Worm (Caenorhabditis elegans) whole organism, young adult: Measurements from ENCODE around the gene lin-40.
A peak's percentile ranks its signal among the peaks of the same experiment; 100 is the strongest.

Source experiments
- B0019.2 ChIP-seq: fragments of 200-800 bp; sonication (Bioruptor generic); conservative IDR thresholded peaks from 2 replicates; pipeline ENCODE4 v1.3.6; 2022; ENCODE audit warnings: missing genetic modification reagents, missing genetic modification characterization, missing compliant biosample characterization
- B0261.1 ChIP-seq: sonication (generic microtip); optimal IDR thresholded peaks from 2 replicates; lab custom pipeline; 2016; ENCODE audit warnings: mild to moderate bottlenecking, missing genetic modification characterization, moderate library complexity, missing compliant biosample characterization
- C06A6.2 ChIP-seq: fragments of 200-800 bp; sonication (Bioruptor generic); conservative IDR thresholded peaks from 2 replicates; pipeline ENCODE4 v1.3.6; 2022; ENCODE audit warnings: missing genetic modification characterization, missing compliant biosample characterization
- C17E4.6 ChIP-seq: fragments of 200-800 bp; sonication (Bioruptor generic); IDR thresholded peaks from 2 replicates; pipeline ENCODE4 v1.3.6; 2022; ENCODE audit warnings: missing genetic modification reagents, missing genetic modification characterization, missing compliant biosample characterization
- D2030.7 ChIP-seq: fragments of 200-800 bp; sonication (Bioruptor generic); IDR thresholded peaks from 2 replicates; pipeline ENCODE4 v1.3.6; 2022; ENCODE audit warnings: missing genetic modification reagents, missing genetic modification characterization, missing compliant biosample characterization
- F39B2.1 ChIP-seq: fragments of 200-800 bp; sonication (Bioruptor generic); IDR thresholded peaks from 2 replicates; pipeline ENCODE4 v1.3.6; 2022; ENCODE audit warnings: missing genetic modification reagents, missing genetic modification characterization, missing compliant biosample characterization
- F55B11.4 ChIP-seq: sonication (generic microtip); optimal IDR thresholded peaks from 2 replicates; lab custom pipeline; 2016; ENCODE audit warnings: missing compliant biosample characterization, missing genetic modification characterization, borderline replicate concordance; ENCODE audit not compliant: insufficient read depth
- K11D2.4 ChIP-seq: fragments of 200-800 bp; sonication (Bioruptor generic); IDR thresholded peaks from 2 replicates; pipeline ENCODE4 v1.3.6; 2022; ENCODE audit warnings: missing genetic modification reagents, missing genetic modification characterization, missing compliant biosample characterization
- T26A5.8 ChIP-seq: sonication (generic microtip); optimal IDR thresholded peaks from 2 replicates; lab custom pipeline; 2016; ENCODE audit warnings: missing genetic modification characterization, missing compliant biosample characterization
- Y79H2A.3 ChIP-seq: fragments of 200-800 bp; sonication (Bioruptor generic); conservative IDR thresholded peaks from 2 replicates; pipeline ENCODE4 v1.3.6; 2022; ENCODE audit warnings: missing genetic modification reagents, missing genetic modification characterization, missing compliant biosample characterization
- Y95B8A.8 ChIP-seq: fragments of 200-800 bp; sonication (Bioruptor generic); IDR thresholded peaks from 2 replicates; pipeline ENCODE4 v1.3.6; 2022; ENCODE audit warnings: missing genetic modification reagents, missing genetic modification characterization, missing compliant biosample characterization
- akir-1 ChIP-seq: fragments of 200-800 bp; sonication (Bioruptor generic); optimal IDR thresholded peaks from 2 replicates; lab custom pipeline; 2018; ENCODE audit warnings: mild to moderate bottlenecking, missing genetic modification characterization, moderate library complexity, missing compliant biosample characterization
- aptf-2 ChIP-seq: fragments of 200-800 bp; sonication (Bioruptor generic); conservative IDR thresholded peaks from 2 replicates; pipeline ENCODE4 v1.3.6; 2022; ENCODE audit warnings: missing genetic modification reagents, missing genetic modification characterization, missing compliant biosample characterization
- athp-1 ChIP-seq: sonication (generic microtip); optimal IDR thresholded peaks from 2 replicates; lab custom pipeline; 2017; ENCODE audit warnings: mild to moderate bottlenecking, missing genetic modification characterization, missing compliant biosample characterization
- attf-3 ChIP-seq: fragments of 200-800 bp; sonication (Bioruptor generic); conservative IDR thresholded peaks from 2 replicates; pipeline ENCODE4 v1.3.6; 2022; ENCODE audit warnings: missing genetic modification reagents, missing genetic modification characterization, missing compliant biosample characterization
- attf-5 ChIP-seq: fragments of 200-800 bp; sonication (Bioruptor generic); optimal IDR thresholded peaks from 2 replicates; lab custom pipeline; 2018; ENCODE audit warnings: mild to moderate bottlenecking, missing genetic modification characterization, missing compliant biosample characterization
- attf-6 ChIP-seq: fragments of 200-800 bp; sonication (Bioruptor generic); IDR thresholded peaks from 2 replicates; pipeline ENCODE4 v1.3.6; 2022; ENCODE audit warnings: missing genetic modification reagents, missing genetic modification characterization, missing compliant biosample characterization
- cebp-2 ChIP-seq: fragments of 200-800 bp; sonication (Bioruptor generic); IDR thresholded peaks from 2 replicates; pipeline ENCODE4 v1.3.6; 2022; ENCODE audit warnings: missing genetic modification characterization, missing compliant biosample characterization
- ceh-79 ChIP-seq: sonication (generic microtip); optimal IDR thresholded peaks from 2 replicates; lab custom pipeline; 2017; ENCODE audit warnings: mild to moderate bottlenecking, missing genetic modification characterization, missing compliant biosample characterization
- dox-1 ChIP-seq: fragments of 200-800 bp; sonication (Bioruptor generic); IDR thresholded peaks from 2 replicates; pipeline ENCODE4 v1.3.6; 2022; ENCODE audit warnings: missing genetic modification reagents, missing genetic modification characterization, missing compliant biosample characterization
- egl-44 ChIP-seq: fragments of 200-800 bp; sonication (Bioruptor generic); IDR thresholded peaks from 2 replicates; pipeline ENCODE4 v1.3.6; 2022; ENCODE audit warnings: missing genetic modification reagents, missing genetic modification characterization, missing compliant biosample characterization
- ekl-4 ChIP-seq: fragments of 200-800 bp; sonication (Bioruptor generic); IDR thresholded peaks from 2 replicates; pipeline ENCODE4 v1.3.6; 2022; ENCODE audit warnings: missing genetic modification reagents, missing genetic modification characterization, missing compliant biosample characterization
- ets-4 ChIP-seq: fragments of 200-800 bp; sonication (Bioruptor generic); optimal IDR thresholded peaks from 2 replicates; lab custom pipeline; 2018; ENCODE audit warnings: mild to moderate bottlenecking, missing genetic modification characterization, missing compliant biosample characterization
- fkh-3 ChIP-seq: sonication (generic microtip); optimal IDR thresholded peaks from 2 replicates; lab custom pipeline; 2016; ENCODE audit warnings: mild to moderate bottlenecking, missing genetic modification characterization, missing compliant biosample characterization
- gei-17 ChIP-seq: fragments of 200-800 bp; sonication (Bioruptor generic); optimal IDR thresholded peaks from 2 replicates; lab custom pipeline; 2018; ENCODE audit warnings: mild to moderate bottlenecking, missing genetic modification characterization, missing compliant biosample characterization
- hmg-1.2 ChIP-seq: fragments of 200-800 bp; sonication (Bioruptor generic); IDR thresholded peaks from 2 replicates; pipeline ENCODE4 v1.3.6; 2022; ENCODE audit warnings: missing genetic modification reagents, missing genetic modification characterization, missing compliant biosample characterization
- let-607 ChIP-seq, 2 experiments: fragments of 200-800 bp in 1 of 2; sonication (Bioruptor generic) in 1 of 2; sonication (generic microtip) in 1 of 2; optimal IDR thresholded peaks; 2 replicates each; lab custom pipeline; 2016 to 2018; ENCODE audit warnings: mild to moderate bottlenecking in 2 of 2, missing compliant biosample characterization in 2 of 2, missing genetic modification characterization in 2 of 2, moderate library complexity in 2 of 2, missing genotype in 1 of 2
- lin-35 ChIP-seq, 3 experiments: fragments of 150-350 bp in 2 of 3; sonication (generic microtip) in 1 of 3; optimal IDR thresholded peaks; 2 replicates each; lab custom pipeline; 2014 to 2018; ENCODE audit warnings: missing biosample characterization in 3 of 3, missing genetic modification characterization in 3 of 3, missing genetic modification reagents in 3 of 3
- lin-40 ChIP-seq: sonication (generic microtip); optimal IDR thresholded peaks from 2 replicates; lab custom pipeline; 2016; ENCODE audit warnings: missing genetic modification characterization, mild to moderate bottlenecking, missing compliant biosample characterization, missing genotype, missing genetic modification reagents
- madf-3 ChIP-seq: fragments of 200-800 bp; sonication (Bioruptor generic); IDR thresholded peaks from 2 replicates; pipeline ENCODE4 v1.3.6; 2022; ENCODE audit warnings: missing genetic modification reagents, missing genetic modification characterization, missing compliant biosample characterization
- mes-4 ChIP-seq: sonication (generic microtip); optimal IDR thresholded peaks from 2 replicates; lab custom pipeline; 2016; ENCODE audit warnings: missing genotype, missing genetic modification characterization, missing compliant biosample characterization
- mxl-1 ChIP-seq: sonication (generic microtip); optimal IDR thresholded peaks from 2 replicates; lab custom pipeline; 2016; ENCODE audit warnings: missing genetic modification characterization, missing compliant biosample characterization
- nfya-1 ChIP-seq: sonication (generic microtip); optimal IDR thresholded peaks from 2 replicates; lab custom pipeline; 2017; ENCODE audit warnings: antibody characterized with exemption, missing compliant biosample characterization, missing genetic modification characterization, borderline replicate concordance; ENCODE audit not compliant: insufficient read depth
- nhr-80 ChIP-seq: sonication (generic microtip); optimal IDR thresholded peaks from 2 replicates; lab custom pipeline; 2016; ENCODE audit warnings: missing genetic modification characterization, missing compliant biosample characterization
- pha-4 ChIP-seq: fragments of 150-350 bp; sonication (generic microtip); optimal IDR thresholded peaks from 2 replicates; lab custom pipeline; 2014; ENCODE audit warnings: missing biosample characterization, missing genetic modification reagents, missing genetic modification characterization
- rcor-1 ChIP-seq: fragments of 200-800 bp; sonication (Bioruptor generic); IDR thresholded peaks from 2 replicates; pipeline ENCODE4 v1.3.6; 2022; ENCODE audit warnings: missing genetic modification reagents, missing genetic modification characterization, missing compliant biosample characterization
- repo-1 ChIP-seq: sonication (generic microtip); optimal IDR thresholded peaks from 2 replicates; lab custom pipeline; 2017; ENCODE audit warnings: mild to moderate bottlenecking, missing genetic modification characterization, missing compliant biosample characterization
- snpc-3.4 ChIP-seq: sonication (generic microtip); optimal IDR thresholded peaks from 2 replicates; lab custom pipeline; 2017; ENCODE audit warnings: missing genetic modification characterization, mild to moderate bottlenecking, missing compliant biosample characterization, antibody characterized with exemption, moderate library complexity, missing genotype, missing genetic modification reagents
- sptf-2 ChIP-seq: fragments of 200-800 bp; sonication (Bioruptor generic); optimal IDR thresholded peaks from 2 replicates; lab custom pipeline; 2018; ENCODE audit warnings: mild to moderate bottlenecking, missing genetic modification characterization, missing compliant biosample characterization
- tbp1 ChIP-seq: fragments of 200-800 bp; sonication (Bioruptor generic); optimal IDR thresholded peaks from 2 replicates; lab custom pipeline; 2018; ENCODE audit warnings: mild to moderate bottlenecking, missing genetic modification characterization, missing compliant biosample characterization
- tbx-9 ChIP-seq: sonication (generic microtip); optimal IDR thresholded peaks from 2 replicates; lab custom pipeline; 2016; ENCODE audit warnings: borderline replicate concordance, missing genetic modification characterization, inconsistent platforms, missing compliant biosample characterization
- unc-130 ChIP-seq: sonication (generic microtip); optimal IDR thresholded peaks from 2 replicates; lab custom pipeline; 2016; ENCODE audit warnings: missing genetic modification reagents, missing genetic modification characterization, missing compliant biosample characterization
- unc-62 ChIP-seq: fragments of 150-350 bp; optimal IDR thresholded peaks from 2 replicates; lab custom pipeline; 2014; ENCODE audit warnings: missing biosample characterization, missing genetic modification reagents, missing genetic modification characterization
- zfh-2 ChIP-seq: fragments of 200-800 bp; sonication (Bioruptor generic); conservative IDR thresholded peaks from 2 replicates; pipeline ENCODE4 v1.3.6; 2022; ENCODE audit warnings: missing genetic modification reagents, missing genetic modification characterization, missing compliant biosample characterization
- ztf-18 ChIP-seq: sonication (generic microtip); optimal IDR thresholded peaks from 2 replicates; lab custom pipeline; 2016; ENCODE audit warnings: missing genotype, mild to moderate bottlenecking, missing genetic modification characterization, missing compliant biosample characterization

The lin-40 gene

DNA sequence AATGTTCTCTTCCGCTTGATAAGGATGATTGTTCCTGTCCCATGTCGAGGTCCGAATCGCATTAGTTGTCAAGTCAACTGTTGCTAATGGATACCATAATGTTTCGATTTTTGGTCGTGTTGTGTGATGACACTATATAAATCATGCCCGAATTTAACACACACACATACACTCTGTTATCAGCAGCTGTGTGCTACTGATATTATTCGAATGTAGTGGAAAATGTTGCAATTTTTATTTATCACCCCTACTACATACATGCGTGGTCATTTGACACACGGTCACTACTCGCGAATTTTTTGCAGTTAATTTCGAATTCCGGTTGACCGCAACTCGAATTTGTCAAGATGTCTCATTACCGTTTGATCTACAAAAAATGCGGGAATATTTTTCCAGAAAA lies 12.2 kb upstream of the lin-40 start:
- TF ChIP-seq nhr-80 (peak; percentile 1), Y79H2A.3 (GFP tag; lab: Robert Waterston, UW) (no peak)

ce11 chrV:3693657-3694056 lies 11.1 kb upstream of the lin-40 start:
- no peak for TF ChIP-seq unc-62 (GFP tag; lab: Kevin White, UChicago)
- TF ChIP-seq ztf-18 (tag; lab: Kevin White, UChicago) = no peak
- TF ChIP-seq egl-44 (GFP tag; lab: Robert Waterston, UW) = no peak
- no peak for TF ChIP-seq zfh-2 (GFP tag; lab: Robert Waterston, UW)
- TF ChIP-seq C17E4.6 (GFP tag; lab: Robert Waterston, UW) = no peak
- no peak for TF ChIP-seq Y95B8A.8
- no peak for TF ChIP-seq hmg-1.2
- no peak for TF ChIP-seq aptf-2 (GFP tag; lab: Robert Waterston, UW)
- TF ChIP-seq ets-4 (GFP tag; lab: Kevin White, UChicago) = no peak
- TF ChIP-seq gei-17 (GFP tag; lab: Kevin White, UChicago) = no peak
- TF ChIP-seq F39B2.1 (GFP tag; lab: Robert Waterston, UW) = no peak
- no peak for TF ChIP-seq tbx-9
- no peak for TF ChIP-seq unc-130
- no peak for TF ChIP-seq nfya-1 (tag; lab: Kevin White, UChicago)

DNA sequence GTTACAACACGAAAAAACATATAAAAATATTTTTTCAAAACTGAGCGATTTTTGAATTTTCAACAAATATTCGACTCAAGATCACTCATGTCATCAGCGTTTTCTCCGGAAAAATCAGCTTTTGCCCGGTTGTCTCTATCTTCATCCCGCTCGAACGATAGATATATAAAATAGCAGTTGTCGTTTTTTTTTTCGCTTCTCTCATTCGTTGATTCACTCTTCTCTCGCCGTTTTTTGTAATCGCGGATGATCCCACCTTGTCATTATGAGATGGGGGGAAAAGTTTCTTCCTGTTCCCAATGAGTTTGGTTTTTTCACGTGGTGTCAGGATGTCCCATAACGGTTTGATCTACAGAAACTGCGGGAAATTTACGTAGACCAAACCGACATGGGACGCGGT lies 9.5 kb upstream of the lin-40 start:
- TF ChIP-seq akir-1 (no peak), mxl-1 (no peak), athp-1 (tag; lab: Kevin White, UChicago) (no peak), K11D2.4 (GFP tag; lab: Robert Waterston, UW) (no peak), B0019.2 (GFP tag; lab: Robert Waterston, UW) (no peak), cebp-2 (GFP tag; lab: Robert Waterston, UW) (no peak), tbp1 (no peak), tbx-9 (no peak), D2030.7 (no peak), fkh-3 (no peak), lin-35 (GFP tag; optimal IDR thresholded peaks at IDR 0.05; lab: Kevin White, UChicago) (no peak), C06A6.2 (GFP tag; lab: Robert Waterston, UW) (no peak), attf-3 (GFP tag; lab: Robert Waterston, UW) (no peak), B0261.1 (tag; lab: Kevin White, UChicago) (no peak), ceh-79 (no peak), zfh-2 (GFP tag; lab: Robert Waterston, UW) (no peak), attf-6 (GFP tag; lab: Robert Waterston, UW) (no peak), madf-3 (GFP tag; lab: Robert Waterston, UW) (no peak), F55B11.4 (no peak)

DNA sequence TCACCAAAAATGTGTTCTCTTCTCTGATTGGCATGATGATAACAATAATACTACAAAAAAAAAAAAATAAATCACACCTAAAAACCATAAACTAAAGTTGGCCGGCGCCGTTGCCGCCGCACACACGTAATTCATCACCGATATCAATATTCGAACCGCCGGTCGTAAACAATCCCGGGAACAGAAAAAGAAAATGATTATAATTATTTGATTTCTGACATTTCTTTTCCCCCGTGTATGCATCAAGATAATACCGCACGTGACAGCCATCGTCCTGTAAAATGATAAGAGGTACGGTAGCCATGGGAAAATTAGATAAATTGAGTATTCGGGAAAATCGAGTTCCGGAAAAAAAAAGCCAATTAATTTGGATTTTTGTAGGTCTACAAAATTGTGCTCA lies 7.7 kb upstream of the lin-40 start:
- TF ChIP-seq rcor-1 (no peak), dox-1 (peak; percentile 43), mxl-1 (no peak), unc-62 (GFP tag; lab: Kevin White, UChicago) (peak; percentile 22), zfh-2 (GFP tag; lab: Robert Waterston, UW) (no peak), B0019.2 (GFP tag; lab: Robert Waterston, UW) (no peak), egl-44 (GFP tag; lab: Robert Waterston, UW) (no peak), lin-40 (peak; percentile 24), let-607 (tag; optimal IDR thresholded peaks at IDR 0.05; lab: Kevin White, UChicago) (peak in 1 of 2 experiments; percentile 54), mes-4 (no peak), repo-1 (tag; lab: Kevin White, UChicago) (no peak), tbp1 (peak; percentile 41), pha-4 (tag; lab: Kevin White, UChicago) (no peak), C06A6.2 (GFP tag; lab: Robert Waterston, UW) (no peak), sptf-2 (GFP tag; lab: Kevin White, UChicago) (no peak), snpc-3.4 (no peak), attf-5 (GFP tag; lab: Kevin White, UChicago) (peak; percentile 5), ekl-4 (GFP tag; lab: Robert Waterston, UW) (no peak), T26A5.8 (tag; lab: Kevin White, UChicago) (no peak), nhr-80 (peak; percentile 91)
